Fruit fly (Drosophila melanogaster) whole organism: ENCODE measurements around the gene CG13306.

Source experiments
- CG8478 ChIP-seq: fragments of >200 bp; optimal IDR thresholded peaks from 2 replicates; lab custom pipeline; 2018; ENCODE audit warnings: inconsistent platforms
- psq ChIP-seq: fragments of >200 bp; optimal IDR thresholded peaks from 2 replicates; lab custom pipeline; 2017
- usp ChIP-seq: fragments of >200 bp; optimal IDR thresholded peaks from 2 replicates; lab custom pipeline; 2017; ENCODE audit warnings: missing biosample characterization, missing genetic modification characterization, mixed read lengths

dm6 chr3L:8700643-8701208 lies 48.8 kb downstream of the CG13306 start:
- TF ChIP-seq CG8478 (no peak), usp (no peak), psq (lab: Kevin White, UChicago) (no peak)
